Fruit fly (Drosophila melanogaster) whole organism, embryonic: Measurements from ENCODE around the gene Sbf.

ENCODE experiments used
- Abd-B ChIP-seq: fragments of 200-800 bp; sonication (Bioruptor generic); optimal IDR thresholded peaks from 2 replicates; lab custom pipeline; 2018; ENCODE audit warnings: missing biosample characterization, mild to moderate bottlenecking, missing genetic modification characterization, moderate library complexity
- CG10321 ChIP-seq: fragments of 200-800 bp; sonication (Bioruptor generic); IDR thresholded peaks from 2 replicates; pipeline ENCODE4 v1.3.6; 2022; ENCODE audit warnings: missing biosample characterization, missing genetic modification characterization
- CG10366 ChIP-seq: fragments of 200-800 bp; sonication (Bioruptor generic); IDR thresholded peaks from 2 replicates; pipeline ENCODE4 v1.3.6; 2022; ENCODE audit warnings: missing biosample characterization, missing genetic modification characterization
- CG11456 ChIP-seq: fragments of 200-800 bp; sonication (Bioruptor generic); IDR thresholded peaks from 3 replicates; pipeline ENCODE4 v1.3.6; 2022; ENCODE audit warnings: missing biosample characterization, missing genetic modification characterization
- CG11696 ChIP-seq: fragments of 200-800 bp; sonication (Bioruptor generic); IDR thresholded peaks from 2 replicates; pipeline ENCODE4 v1.3.6; 2022; ENCODE audit warnings: missing biosample characterization, missing genetic modification characterization
- CG13775 ChIP-seq: fragments of 200-800 bp; sonication (Bioruptor generic); optimal IDR thresholded peaks from 3 replicates; lab custom pipeline; 2017; ENCODE audit warnings: missing biosample characterization, mild to moderate bottlenecking, missing genetic modification characterization
- CG14667 ChIP-seq: fragments of 200-800 bp; sonication (Bioruptor generic); IDR thresholded peaks from 2 replicates; pipeline ENCODE4 v1.3.6; 2022; ENCODE audit warnings: missing biosample characterization, missing genetic modification characterization
- CG17361 ChIP-seq: fragments of 200-800 bp; sonication (Bioruptor generic); IDR thresholded peaks from 3 replicates; pipeline ENCODE4 v1.3.6; 2022; ENCODE audit warnings: missing biosample characterization, missing genetic modification characterization
- CG1792 ChIP-seq: fragments of 200-800 bp; sonication (Bioruptor generic); optimal IDR thresholded peaks from 2 replicates; lab custom pipeline; 2016; ENCODE audit warnings: missing biosample characterization, missing genetic modification characterization
- CG33213 ChIP-seq: fragments of 200-800 bp; sonication (Bioruptor generic); optimal IDR thresholded peaks from 3 replicates; lab custom pipeline; 2016; ENCODE audit warnings: missing biosample characterization, missing genetic modification characterization
- CG34422 ChIP-seq: fragments of 200-800 bp; sonication (Bioruptor generic); IDR thresholded peaks from 3 replicates; pipeline ENCODE4 v1.3.6; 2022; ENCODE audit warnings: missing biosample characterization, missing genetic modification characterization
- CG6813 ChIP-seq: fragments of 200-800 bp; sonication (Bioruptor generic); optimal IDR thresholded peaks from 2 replicates; lab custom pipeline; 2017; ENCODE audit warnings: missing biosample characterization, missing genetic modification characterization, mild to moderate bottlenecking, moderate library complexity, missing genetic modification reagents
- Dek ChIP-seq: fragments of 200-800 bp; sonication (Bioruptor generic); optimal IDR thresholded peaks from 3 replicates; lab custom pipeline; 2019; ENCODE audit warnings: missing biosample characterization, mild to moderate bottlenecking, missing genetic modification characterization, moderate library complexity
- Dfd ChIP-seq, 2 experiments: fragments of >200 bp; optimal IDR thresholded peaks; 2 replicates each; lab custom pipeline; 2017; ENCODE audit warnings: missing biosample characterization in 2 of 2, missing genetic modification characterization in 2 of 2
- HLH4C ChIP-seq: fragments of 200-800 bp; sonication (Bioruptor generic); IDR thresholded peaks from 3 replicates; pipeline ENCODE4 v1.3.6; 2022; ENCODE audit warnings: missing biosample characterization, missing genetic modification characterization; ENCODE audit not compliant: partially characterized antibody
- HLHmδ ChIP-seq: fragments of 200-800 bp; sonication (Bioruptor generic); optimal IDR thresholded peaks from 2 replicates; lab custom pipeline; 2018; ENCODE audit warnings: missing biosample characterization, mild to moderate bottlenecking, missing genetic modification characterization, moderate library complexity
- HmgZ ChIP-seq: fragments of 200-800 bp; sonication (Bioruptor generic); optimal IDR thresholded peaks from 2 replicates; lab custom pipeline; 2018; ENCODE audit warnings: missing biosample characterization, mild to moderate bottlenecking, missing genetic modification characterization
- Jarid2 ChIP-seq: fragments of 200-800 bp; sonication (Bioruptor generic); optimal IDR thresholded peaks from 3 replicates; lab custom pipeline; 2017; ENCODE audit warnings: mild to moderate bottlenecking, missing biosample characterization, missing genetic modification reagents, missing genetic modification characterization
- Lim3 ChIP-seq: fragments of 200-800 bp; sonication (Bioruptor generic); IDR thresholded peaks from 2 replicates; pipeline ENCODE4 v1.3.6; 2022; ENCODE audit warnings: missing biosample characterization, missing genetic modification characterization
- Mrtf ChIP-seq: fragments of 200-800 bp; sonication (Bioruptor generic); IDR thresholded peaks from 3 replicates; pipeline ENCODE4 v1.3.6; 2022; ENCODE audit warnings: missing biosample characterization, missing genetic modification characterization
- Opbp ChIP-seq: fragments of 200-800 bp; sonication (Bioruptor generic); IDR thresholded peaks from 3 replicates; pipeline ENCODE4 v1.3.6; 2022; ENCODE audit warnings: missing biosample characterization, missing genetic modification characterization; ENCODE audit not compliant: partially characterized antibody
- Pdp1 ChIP-seq, 2 experiments: fragments of 200-800 bp; sonication (Bioruptor generic); optimal IDR thresholded peaks; 3 replicates each; lab custom pipeline; 2016; ENCODE audit warnings: missing biosample characterization in 2 of 2, missing genetic modification characterization in 2 of 2, mild to moderate bottlenecking in 1 of 2, moderate library complexity in 1 of 2
- Scr ChIP-seq: fragments of 200-800 bp; sonication (Bioruptor generic); IDR thresholded peaks from 2 replicates; pipeline ENCODE4 v1.3.6; 2022; ENCODE audit warnings: missing biosample characterization, missing genetic modification characterization; ENCODE audit not compliant: partially characterized antibody
- Sox102F ChIP-seq: fragments of 200-800 bp; sonication (Bioruptor generic); optimal IDR thresholded peaks from 2 replicates; lab custom pipeline; 2018; ENCODE audit warnings: missing biosample characterization, mild to moderate bottlenecking, missing genetic modification characterization, moderate library complexity
- Taf1 ChIP-seq: fragments of 200-800 bp; sonication (Bioruptor generic); IDR thresholded peaks from 2 replicates; pipeline ENCODE4 v1.3.6; 2022; ENCODE audit warnings: missing biosample characterization, missing genetic modification characterization
- Tbp ChIP-seq: fragments of >200 bp; optimal IDR thresholded peaks from 2 replicates; lab custom pipeline; 2018; ENCODE audit warnings: missing biosample characterization, missing genetic modification characterization
- chinmo ChIP-seq: fragments of 200-800 bp; sonication (Bioruptor generic); IDR thresholded peaks from 4 replicates; pipeline ENCODE4 v1.3.6; 2022; ENCODE audit warnings: missing biosample characterization, missing genetic modification characterization; ENCODE audit not compliant: partially characterized antibody
- chm ChIP-seq: fragments of 200-800 bp; sonication (Bioruptor generic); IDR thresholded peaks from 2 replicates; pipeline ENCODE4 v1.3.6; 2022; ENCODE audit warnings: missing biosample characterization, missing genetic modification characterization
- corto ChIP-seq: fragments of 200-800 bp; sonication (Bioruptor generic); optimal IDR thresholded peaks from 2 replicates; lab custom pipeline; 2016; ENCODE audit warnings: missing biosample characterization, mild to moderate bottlenecking, missing genetic modification characterization, moderate library complexity
- croc ChIP-seq: fragments of 200-800 bp; sonication (Bioruptor generic); conservative IDR thresholded peaks from 3 replicates; pipeline ENCODE4 v1.3.6; 2022; ENCODE audit warnings: missing biosample characterization, missing genetic modification characterization
- dpn ChIP-seq, 2 experiments: fragments of 200-800 bp; sonication (Bioruptor generic); optimal IDR thresholded peaks; 3 replicates each; lab custom pipeline; 2016; ENCODE audit warnings: missing biosample characterization in 2 of 2, missing genetic modification characterization in 2 of 2
- fd102C ChIP-seq: fragments of 200-800 bp; sonication (Bioruptor generic); optimal IDR thresholded peaks from 2 replicates; lab custom pipeline; 2018; ENCODE audit warnings: missing biosample characterization, mild to moderate bottlenecking, missing genetic modification characterization, moderate library complexity
- fd3F ChIP-seq: fragments of 200-800 bp; sonication (Bioruptor generic); optimal IDR thresholded peaks from 2 replicates; lab custom pipeline; 2018; ENCODE audit warnings: missing biosample characterization, mild to moderate bottlenecking, missing genetic modification characterization, moderate library complexity
- fru ChIP-seq: fragments of >200 bp; optimal IDR thresholded peaks from 2 replicates; lab custom pipeline; 2017
- gem ChIP-seq: fragments of 200-800 bp; sonication (Bioruptor generic); optimal IDR thresholded peaks from 2 replicates; lab custom pipeline; 2019; ENCODE audit warnings: missing biosample characterization, mild to moderate bottlenecking, missing genetic modification characterization, moderate library complexity
- hkb ChIP-seq, 2 experiments: fragments of 200-800 bp in 1 of 2; fragments of >200 bp in 1 of 2; sonication (Bioruptor generic) in 1 of 2; IDR thresholded peaks in 1 of 2; optimal IDR thresholded peaks in 1 of 2; 2 replicates each; pipeline versions ENCODE4 v1.3.6 to Lab custom; 2017 to 2022; ENCODE audit warnings: missing biosample characterization in 1 of 2, missing genetic modification characterization in 1 of 2
- jing ChIP-seq: fragments of 200-800 bp; sonication (Bioruptor generic); optimal IDR thresholded peaks from 2 replicates; lab custom pipeline; 2018; ENCODE audit warnings: missing biosample characterization, mild to moderate bottlenecking, missing genetic modification characterization
- ken ChIP-seq: fragments of 200-800 bp; sonication (Bioruptor generic); IDR thresholded peaks from 3 replicates; pipeline ENCODE4 v1.3.6; 2022; ENCODE audit warnings: missing biosample characterization, missing genetic modification characterization
- lab ChIP-seq: fragments of 200-800 bp; sonication (Bioruptor generic); optimal IDR thresholded peaks from 3 replicates; lab custom pipeline; 2017; ENCODE audit warnings: missing biosample characterization, missing genetic modification characterization, mild to moderate bottlenecking, moderate library complexity, missing genetic modification reagents
- nom ChIP-seq: fragments of 200-800 bp; sonication (Bioruptor generic); optimal IDR thresholded peaks from 2 replicates; lab custom pipeline; 2017; ENCODE audit warnings: missing biosample characterization, missing genetic modification characterization, mild to moderate bottlenecking, moderate library complexity, missing genetic modification reagents
- phol ChIP-seq: fragments of 200-800 bp; sonication (Bioruptor generic); optimal IDR thresholded peaks from 3 replicates; lab custom pipeline; 2018; ENCODE audit warnings: missing biosample characterization, mild to moderate bottlenecking, missing genetic modification characterization, moderate library complexity
- psq ChIP-seq: fragments of 200-800 bp; sonication (Bioruptor generic); optimal IDR thresholded peaks from 2 replicates; lab custom pipeline; 2017; ENCODE audit warnings: missing biosample characterization, missing genetic modification characterization
- ranshi ChIP-seq: fragments of 200-800 bp; sonication (Bioruptor generic); IDR thresholded peaks from 2 replicates; pipeline ENCODE4 v1.3.6; 2022; ENCODE audit warnings: missing biosample characterization, missing genetic modification characterization
- row ChIP-seq: fragments of 200-800 bp; sonication (Bioruptor generic); IDR thresholded peaks from 3 replicates; pipeline ENCODE4 v1.3.6; 2022; ENCODE audit warnings: missing biosample characterization, missing genetic modification characterization
- sens ChIP-seq: fragments of 200-800 bp; sonication (Bioruptor generic); peaks from one replicate; lab custom pipeline; 2016; ENCODE audit warnings: missing biosample characterization, missing genetic modification characterization
- sim ChIP-seq: fragments of 200-800 bp; sonication (Bioruptor generic); IDR thresholded peaks from 2 replicates; pipeline ENCODE4 v1.3.6; 2022; ENCODE audit warnings: missing biosample characterization, missing genetic modification characterization
- zfh1 ChIP-seq: fragments of 200-800 bp; sonication (Bioruptor generic); IDR thresholded peaks from 3 replicates; pipeline ENCODE4 v1.3.6; 2022; ENCODE audit warnings: missing biosample characterization, missing genetic modification characterization
- zfh2 ChIP-seq: fragments of 200-800 bp; sonication (Bioruptor generic); optimal IDR thresholded peaks from 2 replicates; lab custom pipeline; 2016; ENCODE audit warnings: missing biosample characterization, missing genetic modification characterization

Sbf gene

dm6 chr3R:11805584-11805983, 8.8 kb upstream of the Sbf start:
- TF ChIP-seq CG6813 (GFP tag; lab: Kevin White, UChicago) (no peak), gem (tag; lab: Kevin White, UChicago) (peak; percentile 11), Sox102F (GFP tag; lab: Kevin White, UChicago) (peak; percentile 5), CG33213 (no peak), sens (GFP tag; lab: Kevin White, UChicago) (peak; percentile 72), CG11456 (GFP tag; lab: Robert Waterston, UW) (no peak), Pdp1 (GFP tag; optimal IDR thresholded peaks at IDR 0.05; lab: Kevin White, UChicago) (peak in 1 of 2 experiments; percentile 26), row (GFP tag; lab: Robert Waterston, UW) (no peak), Mrtf (GFP tag; lab: Robert Waterston, UW) (no peak), CG11696 (GFP tag; lab: Robert Waterston, UW) (peak; percentile 75)

dm6 chr3R:11786695-11787226, 10.0 kb downstream of the Sbf start, which contains the start of the genes prd1 and HisCl1:
Gene prd1, minus strand, starts transcription at chr3R:11787014.
Gene HisCl1, plus strand, starts transcription at chr3R:11787176.
- peak; percentile 87 for TF ChIP-seq Abd-B (GFP tag; lab: Kevin White, UChicago)
- no peak for TF ChIP-seq Jarid2 (GFP tag; lab: Kevin White, UChicago)
- no peak for TF ChIP-seq Opbp (GFP tag; lab: Robert Waterston, UW)
- TF ChIP-seq Dfd (GFP tag; optimal IDR thresholded peaks at IDR 0.05; lab: Kevin White, UChicago), result no peak
- peak; percentile 71; the same call in 1 of the 3 replicates for TF ChIP-seq CG34422 (GFP tag; lab: Robert Waterston, UW)
- TF ChIP-seq ranshi (GFP tag; lab: Robert Waterston, UW), result peak; percentile 52
- no peak for TF ChIP-seq Tbp (GFP tag; lab: Kevin White, UChicago)
- TF ChIP-seq ken (GFP tag; lab: Robert Waterston, UW), result no peak
- no peak for TF ChIP-seq CG14667 (GFP tag; lab: Robert Waterston, UW)
- no peak for TF ChIP-seq Lim3 (GFP tag; lab: Robert Waterston, UW)
- TF ChIP-seq croc, result peak; percentile 55
- peak; percentile 70 for TF ChIP-seq zfh2
- TF ChIP-seq fru (lab: Kevin White, UChicago), result no peak
- TF ChIP-seq HLH4C (GFP tag; lab: Robert Waterston, UW), result no peak
- peak; percentile 52 for TF ChIP-seq CG6813 (GFP tag; lab: Kevin White, UChicago)
- TF ChIP-seq CG10366, result no peak
- TF ChIP-seq fd3F, result peak; percentile 68
- peak; percentile 57 to 70 for TF ChIP-seq dpn (GFP tag; optimal IDR thresholded peaks at IDR 0.05; lab: Kevin White, UChicago)
- no peak for TF ChIP-seq Scr (GFP tag; lab: Robert Waterston, UW)
- no peak for TF ChIP-seq chm (GFP tag; lab: Robert Waterston, UW)
- peak; percentile 50; the same call in 1 of the 3 replicates for TF ChIP-seq zfh1 (GFP tag; lab: Robert Waterston, UW)
- TF ChIP-seq Taf1 (GFP tag; lab: Robert Waterston, UW), result no peak; the same call in 1 of the 2 replicates
- TF ChIP-seq fd102C, result no peak
- no peak for TF ChIP-seq CG10321 (GFP tag; lab: Robert Waterston, UW)
- no peak for TF ChIP-seq chinmo (GFP tag; lab: Robert Waterston, UW)
- no peak for TF ChIP-seq corto
- TF ChIP-seq psq, result no peak
- TF ChIP-seq hkb (optimal IDR thresholded peaks at IDR 0.05; lab: Kevin White, UChicago), result peak; percentile 26
- TF ChIP-seq hkb (GFP tag; IDR thresholded peaks at IDR 0.05; lab: Robert Waterston, UW), result no peak
- peak; percentile 25 for TF ChIP-seq nom
- TF ChIP-seq lab (GFP tag; lab: Kevin White, UChicago), result no peak
- peak; percentile 3 for TF ChIP-seq jing (GFP tag; lab: Kevin White, UChicago)
- peak; percentile 69 for TF ChIP-seq Dek (tag; lab: Kevin White, UChicago)
- TF ChIP-seq CG17361 (GFP tag; lab: Robert Waterston, UW), result peak; percentile 90
- TF ChIP-seq CG1792 (GFP tag; lab: Kevin White, UChicago), result no peak
- peak; percentile 75 for TF ChIP-seq CG13775
- TF ChIP-seq sim (GFP tag; lab: Robert Waterston, UW), result no peak
- peak; percentile 40 for TF ChIP-seq HLHmδ (GFP tag; lab: Kevin White, UChicago)
- no peak for TF ChIP-seq Mrtf (GFP tag; lab: Robert Waterston, UW)
- TF ChIP-seq HmgZ, result peak; percentile 69
- peak; percentile 85 for TF ChIP-seq phol (tag; lab: Kevin White, UChicago)
